Fruit fly (Drosophila melanogaster): ENCODE data around the gene CG32148.

Gene CG32148

dm6 chr3L:14992025-14992424 lies 31.3 kb upstream of the CG32148 start, which contains the start of gene Zip71B (continued):
- TF ChIP-seq CG14965 (GFP tag; optimal IDR thresholded peaks at IDR 0.05; ENCODE audit: borderline replicate concordance), result no peak
- TF ChIP-seq CG9437 (GFP tag; optimal IDR thresholded peaks at IDR 0.05), result no peak
- peak; percentile 25 for TF ChIP-seq kay (GFP tag; optimal IDR thresholded peaks at IDR 0.05)
- TF ChIP-seq Camta (GFP tag; optimal IDR thresholded peaks at IDR 0.05), result no peak
- TF ChIP-seq CG14014 (GFP tag; IDR thresholded peaks at IDR 0.05), result no peak
- no peak for TF ChIP-seq kah (GFP tag; optimal IDR thresholded peaks at IDR 0.05)
- no peak for TF ChIP-seq CG30431 (GFP tag; optimal IDR thresholded peaks at IDR 0.05)
- 0 out of 2 replicates have a peak, but pooled peaks have one; percentile 5 for TF ChIP-seq ara (GFP tag; IDR thresholded peaks at IDR 0.05)
- TF ChIP-seq Side (GFP tag; optimal IDR thresholded peaks at IDR 0.05), result no peak
- no peak for TF ChIP-seq pan (optimal IDR thresholded peaks at IDR 0.05)
- TF ChIP-seq pan (GFP tag; optimal IDR thresholded peaks at IDR 0.05 in 1 of 2, IDR thresholded peaks at IDR 0.05 in 1 of 2), result no peak
- no peak for TF ChIP-seq Spps (tag; optimal IDR thresholded peaks at IDR 0.05)
- TF ChIP-seq CG6689 (GFP tag; IDR thresholded peaks at IDR 0.05), result no peak
- TF ChIP-seq CG9817 (tag; optimal IDR thresholded peaks at IDR 0.05), result no peak
- peak; percentile 41 for TF ChIP-seq CG5180 (GFP tag; optimal IDR thresholded peaks at IDR 0.05)
- TF ChIP-seq CG1024 (GFP tag; IDR thresholded peaks at IDR 0.05), result no peak
- no peak for TF ChIP-seq Atf3 (GFP tag; optimal IDR thresholded peaks at IDR 0.05)
- no peak for TF ChIP-seq CG8281 (tag; optimal IDR thresholded peaks at IDR 0.05)
- no peak for TF ChIP-seq lola (GFP tag; optimal IDR thresholded peaks at IDR 0.05)
- TF ChIP-seq Pdp1 (GFP tag; optimal IDR thresholded peaks at IDR 0.05), result peak in 1 of 2 experiments; percentile 28
- TF ChIP-seq CG15601 (tag; optimal IDR thresholded peaks at IDR 0.05), result no peak
- peak; percentile 16 for TF ChIP-seq cad (GFP tag; optimal IDR thresholded peaks at IDR 0.05)
- peak; percentile 13 for TF ChIP-seq CG15479 (GFP tag; optimal IDR thresholded peaks at IDR 0.05)
- TF ChIP-seq amos (GFP tag; IDR thresholded peaks at IDR 0.05; ENCODE audit: partially characterized antibody), result no peak
- no peak for TF ChIP-seq vvl (GFP tag; IDR thresholded peaks at IDR 0.05)
- TF ChIP-seq Dp (GFP tag; optimal IDR thresholded peaks at IDR 0.05), result peak; percentile 68
- no peak for TF ChIP-seq Dref (GFP tag; IDR thresholded peaks at IDR 0.05)
- TF ChIP-seq Aef1 (GFP tag; IDR thresholded peaks at IDR 0.05), result no peak
- no peak for TF ChIP-seq HLH3B (GFP tag; IDR thresholded peaks at IDR 0.05)
- peak; percentile 64; the same call in 2 of the 3 replicates for TF ChIP-seq sr (GFP tag; IDR thresholded peaks at IDR 0.05)
- no peak for TF ChIP-seq gfzf (GFP tag; optimal IDR thresholded peaks at IDR 0.05)

- TF ChIP-seq exex (tag; optimal IDR thresholded peaks at IDR 0.05), result peak; percentile 6
- TF ChIP-seq HmgZ (tag; optimal IDR thresholded peaks at IDR 0.05), result peak; percentile 20
- peak; percentile 50 for TF ChIP-seq BtbVII (GFP tag; optimal IDR thresholded peaks at IDR 0.05)
- no peak for TF ChIP-seq CG17568 (GFP tag; optimal IDR thresholded peaks at IDR 0.05)
- TF ChIP-seq CG6689 (GFP tag; IDR thresholded peaks at IDR 0.05), result no peak
- no peak for TF ChIP-seq HmgD (GFP tag; optimal IDR thresholded peaks at IDR 0.05)
- TF ChIP-seq Med (GFP tag), result peak; percentile 57
- TF ChIP-seq CG34224 (GFP tag; IDR thresholded peaks at IDR 0.05; ENCODE audit: partially characterized antibody), result no peak
- TF ChIP-seq PHDP (tag; optimal IDR thresholded peaks at IDR 0.05), result peak; percentile 34
- no peak for TF ChIP-seq CG31224 (GFP tag; IDR thresholded peaks at IDR 0.05)
- TF ChIP-seq CG3281 (GFP tag; optimal IDR thresholded peaks at IDR 0.05), result peak; percentile 24
- TF ChIP-seq gsb (GFP tag; IDR thresholded peaks at IDR 0.05), result no peak
- peak; percentile 64 for TF ChIP-seq CG13894 (tag; optimal IDR thresholded peaks at IDR 0.05)
- TF ChIP-seq CG13296 (GFP tag; optimal IDR thresholded peaks at IDR 0.05), result peak; percentile 59
- TF ChIP-seq lab (GFP tag; optimal IDR thresholded peaks at IDR 0.05), result peak; percentile 33
- TF ChIP-seq Meics (GFP tag; optimal IDR thresholded peaks at IDR 0.05), result peak; percentile 20
- no peak for TF ChIP-seq CG11093 (GFP tag; IDR thresholded peaks at IDR 0.05)
- no peak for TF ChIP-seq disco-r (GFP tag; optimal IDR thresholded peaks at IDR 0.05)
- peak; percentile 0 for TF ChIP-seq ATbp (GFP tag; optimal IDR thresholded peaks at IDR 0.05)
- TF ChIP-seq lbe (GFP tag; optimal IDR thresholded peaks at IDR 0.05), result no peak
- TF ChIP-seq CG2678 (tag; optimal IDR thresholded peaks at IDR 0.05), result peak; percentile 46
- peak; percentile 35 for TF ChIP-seq sug (tag; optimal IDR thresholded peaks at IDR 0.05)
These were observed 30.5 kb upstream of the CG32148 start for dm6 chr3L:14992807-14993206.

Data from whole organism, embryonic.